Fruit fly (Drosophila melanogaster): ENCODE results near the gene CG14301.

CG14301 gene

DNA sequence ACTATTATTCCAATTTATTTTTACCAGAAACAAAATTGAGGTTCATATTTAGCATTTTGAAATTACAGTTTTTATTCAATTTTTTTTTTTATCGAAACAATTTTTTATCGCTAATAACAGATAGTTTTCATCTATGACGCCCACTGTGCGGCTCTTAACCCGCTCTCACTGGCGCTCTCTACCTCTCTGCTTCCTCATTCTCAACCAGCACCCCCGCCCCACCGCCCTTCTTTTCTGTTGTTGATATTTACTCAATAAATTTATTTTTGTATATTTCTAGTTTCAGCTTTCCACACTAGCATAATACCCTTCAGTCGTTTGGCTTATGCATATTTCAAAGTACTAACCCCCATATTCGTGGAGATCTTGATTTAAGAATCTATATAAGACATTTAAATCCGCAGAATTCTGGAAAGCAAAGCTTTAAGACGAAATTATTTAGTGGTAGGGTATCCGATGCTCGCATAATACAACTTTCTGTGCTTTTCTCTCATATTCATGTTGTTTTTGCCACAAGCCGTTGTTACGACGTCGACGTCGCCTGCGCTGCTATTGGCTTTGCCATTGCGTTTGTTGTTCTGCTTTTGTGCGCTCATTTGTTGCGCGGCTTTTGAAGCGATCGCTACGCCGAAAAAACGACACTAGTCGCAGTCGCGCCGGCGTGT is 57.2 kb downstream of the CG14301 start (continued):
- TF ChIP-seq Dad (GFP tag; optimal IDR thresholded peaks at IDR 0.05), result peak; percentile 95
- peak; percentile 94 for TF ChIP-seq trh (GFP tag; optimal IDR thresholded peaks at IDR 0.05)
- TF ChIP-seq klu (GFP tag; IDR thresholded peaks at IDR 0.05), result peak; percentile 93
- TF ChIP-seq CG10431 (GFP tag; optimal IDR thresholded peaks at IDR 0.05), result peak; percentile 96
- TF ChIP-seq Elba2 (GFP tag; optimal IDR thresholded peaks at IDR 0.05), result no peak
- TF ChIP-seq h (optimal IDR thresholded peaks at IDR 0.05), result no peak
- TF ChIP-seq CG13775 (GFP tag; optimal IDR thresholded peaks at IDR 0.05), result peak; percentile 97
- peak; percentile 79 for TF ChIP-seq Taf1 (GFP tag; IDR thresholded peaks at IDR 0.05)
- peak in 1 of 3 experiments; percentile 97 for TF ChIP-seq lola (GFP tag; optimal IDR thresholded peaks at IDR 0.05)
- TF ChIP-seq Sry-δ (GFP tag; optimal IDR thresholded peaks at IDR 0.05), result peak; percentile 67
- peak; percentile 97 for TF ChIP-seq Abd-B (GFP tag; optimal IDR thresholded peaks at IDR 0.05)
- peak; percentile 97 for TF ChIP-seq CHES-1-like (GFP tag; optimal IDR thresholded peaks at IDR 0.05)
- peak; percentile 16 for TF ChIP-seq pzg (GFP tag; optimal IDR thresholded peaks at IDR 0.05)
- peak; percentile 93 for TF ChIP-seq CG12071 (GFP tag; optimal IDR thresholded peaks at IDR 0.05)
- peak; percentile 97 for TF ChIP-seq org-1 (GFP tag; optimal IDR thresholded peaks at IDR 0.05)
- peak; percentile 94 for TF ChIP-seq nerfin-1 (tag; optimal IDR thresholded peaks at IDR 0.05)
- TF ChIP-seq CG11093 (GFP tag; IDR thresholded peaks at IDR 0.05), result peak; percentile 95
- peak; percentile 98 for TF ChIP-seq CG15601 (tag; optimal IDR thresholded peaks at IDR 0.05)
- TF ChIP-seq CG7357 (GFP tag; IDR thresholded peaks at IDR 0.05), result peak; percentile 90
- peak; percentile 67 for TF ChIP-seq CG3995 (GFP tag; optimal IDR thresholded peaks at IDR 0.05)
- peak; percentile 58; the same call in 1 of the 3 replicates for TF ChIP-seq Opbp (GFP tag; IDR thresholded peaks at IDR 0.05; ENCODE audit: partially characterized antibody)
- peak; percentile 81 for TF ChIP-seq CG43689 (GFP tag; IDR thresholded peaks at IDR 0.05)
- TF ChIP-seq bcd (GFP tag; optimal IDR thresholded peaks at IDR 0.05), result peak; percentile 98
- TF ChIP-seq grn (GFP tag; optimal IDR thresholded peaks at IDR 0.05), result peak; percentile 77
- peak; percentile 84 for TF ChIP-seq GATAe (GFP tag; conservative IDR thresholded peaks at IDR 0.05)
- peak; percentile 89 for TF ChIP-seq CG31224 (GFP tag; IDR thresholded peaks at IDR 0.05)
- TF ChIP-seq CG10654 (GFP tag; optimal IDR thresholded peaks at IDR 0.05), result peak; percentile 96
- TF ChIP-seq CG15269 (tag; optimal IDR thresholded peaks at IDR 0.05), result peak; percentile 96
- TF ChIP-seq CG10959 (GFP tag; IDR thresholded peaks at IDR 0.05), result peak; percentile 91
- TF ChIP-seq Max (GFP tag; optimal IDR thresholded peaks at IDR 0.05), result peak; percentile 97
- no peak for TF ChIP-seq CG14860 (GFP tag; IDR thresholded peaks at IDR 0.05; ENCODE audit: partially characterized antibody)
- peak; percentile 97 for TF ChIP-seq CG18599 (GFP tag; optimal IDR thresholded peaks at IDR 0.05)
- TF ChIP-seq Rfx (GFP tag; IDR thresholded peaks at IDR 0.05), result peak; percentile 97
- TF ChIP-seq CG18764 (GFP tag; optimal IDR thresholded peaks at IDR 0.05), result peak; percentile 94
- TF ChIP-seq zen (tag; optimal IDR thresholded peaks at IDR 0.05), result peak; percentile 90
- peak; percentile 90 for TF ChIP-seq esg (GFP tag; conservative IDR thresholded peaks at IDR 0.05)
- peak; percentile 97 for TF ChIP-seq CG10979 (tag; optimal IDR thresholded peaks at IDR 0.05)
- TF ChIP-seq CG15514 (GFP tag; optimal IDR thresholded peaks at IDR 0.05), result peak; percentile 89
- peak; percentile 88 for TF ChIP-seq CG17186 (GFP tag; optimal IDR thresholded peaks at IDR 0.05)
- peak; percentile 95 for TF ChIP-seq Six4 (GFP tag; optimal IDR thresholded peaks at IDR 0.05)
- no peak for TF ChIP-seq pita (GFP tag; optimal IDR thresholded peaks at IDR 0.05)
- peak; percentile 83 for TF ChIP-seq CG3163 (GFP tag; optimal IDR thresholded peaks at IDR 0.05)
- TF ChIP-seq CG2875 (GFP tag; optimal IDR thresholded peaks at IDR 0.05), result peak; percentile 98
- peak; percentile 95 for TF ChIP-seq tx (GFP tag; optimal IDR thresholded peaks at IDR 0.05)
- TF ChIP-seq Antp (GFP tag; optimal IDR thresholded peaks at IDR 0.05), result peak; percentile 96
- peak; percentile 83 for TF ChIP-seq Gsc (GFP tag; IDR thresholded peaks at IDR 0.05)
- TF ChIP-seq gcm (GFP tag; optimal IDR thresholded peaks at IDR 0.05), result peak; percentile 96
- peak; percentile 31 for TF ChIP-seq gfzf (GFP tag; optimal IDR thresholded peaks at IDR 0.05)
- TF ChIP-seq CG8924 (tag; optimal IDR thresholded peaks at IDR 0.05), result peak; percentile 99
